Fruit fly (Drosophila melanogaster) whole organism, embryonic: ENCODE results near the gene CG3078.

ENCODE experiments used
- CG2199 ChIP-seq: fragments of 200-800 bp; sonication (Bioruptor generic); IDR thresholded peaks from 3 replicates; pipeline ENCODE4 v1.3.6; 2022; ENCODE audit warnings: missing biosample characterization, missing genetic modification characterization
- CG31441 ChIP-seq: fragments of 200-800 bp; sonication (Bioruptor generic); IDR thresholded peaks from 2 replicates; pipeline ENCODE4 v1.3.6; 2022; ENCODE audit warnings: missing biosample characterization, missing genetic modification characterization
- CG6254 ChIP-seq: fragments of 200-800 bp; sonication (Bioruptor generic); optimal IDR thresholded peaks from 3 replicates; lab custom pipeline; 2017; ENCODE audit warnings: mild to moderate bottlenecking, missing biosample characterization, missing genetic modification reagents, missing genetic modification characterization
- Dll ChIP-seq: fragments of 200-800 bp; sonication (Bioruptor generic); IDR thresholded peaks from 4 replicates; pipeline ENCODE4 v1.3.6; 2022; ENCODE audit warnings: missing biosample characterization, missing genetic modification characterization; ENCODE audit not compliant: partially characterized antibody
- Hr3 ChIP-seq: fragments of 200-800 bp; sonication (Bioruptor generic); optimal IDR thresholded peaks from 3 replicates; lab custom pipeline; 2016; ENCODE audit warnings: missing biosample characterization, missing genetic modification characterization
- Nf-YC ChIP-seq: fragments of 200-800 bp; optimal IDR thresholded peaks from 3 replicates; lab custom pipeline; 2019; ENCODE audit warnings: missing biosample characterization, mild to moderate bottlenecking, missing genetic modification characterization, moderate library complexity
- Scr ChIP-seq: fragments of 200-800 bp; sonication (Bioruptor generic); IDR thresholded peaks from 2 replicates; pipeline ENCODE4 v1.3.6; 2022; ENCODE audit warnings: missing biosample characterization, missing genetic modification characterization; ENCODE audit not compliant: partially characterized antibody
- ato ChIP-seq: fragments of 200-800 bp; sonication (Bioruptor generic); IDR thresholded peaks from 2 replicates; pipeline ENCODE4 v1.3.6; 2022; ENCODE audit warnings: missing biosample characterization, missing genetic modification characterization; ENCODE audit not compliant: partially characterized antibody
- ham ChIP-seq: fragments of 200-800 bp; sonication (Bioruptor generic); IDR thresholded peaks from 2 replicates; pipeline ENCODE4 v1.3.6; 2022; ENCODE audit warnings: missing biosample characterization, missing genetic modification characterization
- nau ChIP-seq: fragments of 200-800 bp; sonication (Bioruptor generic); optimal IDR thresholded peaks from 3 replicates; lab custom pipeline; 2017; ENCODE audit warnings: missing biosample characterization, mild to moderate bottlenecking, missing genetic modification characterization, missing genetic modification reagents
- p53 ChIP-seq: fragments of 200-800 bp; sonication (Bioruptor generic); optimal IDR thresholded peaks from 2 replicates; lab custom pipeline; 2016; ENCODE audit warnings: missing biosample characterization, missing genetic modification characterization
- slbo ChIP-seq: fragments of 200-800 bp; sonication (Bioruptor generic); IDR thresholded peaks from 2 replicates; pipeline ENCODE4 v1.3.6; 2022; ENCODE audit warnings: missing biosample characterization, missing genetic modification characterization

DNA sequence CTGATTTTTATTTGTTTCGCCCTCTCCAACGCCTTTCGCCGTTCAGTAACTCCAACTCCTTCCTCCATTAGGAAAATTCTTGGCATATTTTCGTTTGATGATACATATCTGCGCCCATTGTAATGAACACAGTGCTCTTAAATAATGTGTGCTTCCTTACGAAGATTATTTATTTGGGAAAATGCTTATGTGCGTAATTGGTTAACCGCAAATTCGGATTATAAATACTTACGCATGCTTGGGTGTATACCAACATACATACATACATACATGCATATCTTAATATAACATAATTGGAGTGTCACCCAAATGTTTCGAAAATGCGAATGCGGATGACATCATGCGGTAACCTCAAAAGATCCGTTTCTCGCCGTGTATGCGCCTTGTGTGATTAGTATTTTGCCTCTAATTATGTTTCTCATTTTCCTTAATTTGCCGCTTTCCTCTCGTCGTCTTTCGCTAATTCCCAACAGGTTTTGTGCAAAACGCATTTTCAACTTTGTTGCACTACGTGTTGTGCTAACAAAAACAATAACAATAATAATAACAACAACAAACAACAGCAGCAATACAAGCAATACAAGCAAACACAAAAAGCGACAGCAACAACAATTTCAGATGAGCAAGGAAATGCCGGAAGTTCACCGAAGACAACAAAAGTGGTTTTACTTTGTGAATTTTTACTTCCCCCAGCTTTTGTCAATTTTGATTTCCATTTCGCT is 45.0 kb upstream of the CG3078 start:
- no peak for TF ChIP-seq Dll
- no peak for TF ChIP-seq p53
- no peak for TF ChIP-seq Hr3
- no peak for TF ChIP-seq CG6254 (GFP tag; lab: Kevin White, UChicago)
- no peak for TF ChIP-seq Nf-YC
- TF ChIP-seq ato (GFP tag; lab: Robert Waterston, UW): no peak
- no peak for TF ChIP-seq CG2199
- no peak for TF ChIP-seq ham (GFP tag; lab: Robert Waterston, UW)
- no peak for TF ChIP-seq slbo (GFP tag; lab: Robert Waterston, UW)
- no peak for TF ChIP-seq nau (GFP tag; lab: Kevin White, UChicago)
- no peak for TF ChIP-seq Scr (GFP tag; lab: Robert Waterston, UW)
- TF ChIP-seq CG31441 (GFP tag; lab: Robert Waterston, UW): no peak
